Worm (Caenorhabditis elegans): ENCODE measurements around the gene M01H9.3.

DNA sequence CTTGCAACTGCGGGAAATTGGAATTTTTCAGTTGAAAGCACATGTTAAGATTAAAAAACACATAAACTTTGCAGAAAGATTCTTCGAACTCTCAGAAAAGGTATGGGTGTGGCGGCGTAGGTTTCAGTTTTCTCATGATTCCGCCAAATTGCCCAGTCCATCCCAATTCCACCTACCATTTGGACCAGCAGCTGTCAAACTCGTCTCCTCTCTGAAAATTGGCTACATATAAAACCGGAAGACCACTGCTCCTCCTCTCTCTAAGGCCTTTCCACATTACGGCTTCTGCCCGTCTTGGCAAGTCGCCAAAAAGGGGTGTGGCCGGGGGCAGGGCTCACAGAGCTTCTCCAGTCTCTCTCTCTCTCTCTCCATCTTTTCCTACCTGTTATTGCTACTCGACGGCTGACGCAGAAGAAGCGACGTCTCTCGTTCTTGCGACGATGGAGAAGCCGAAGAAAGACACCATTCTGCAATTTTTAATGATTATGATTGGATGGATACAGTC is 13.3 kb upstream of the M01H9.3 start, which contains the start of gene ZK180.7:
- TF ChIP-seq ama-1 (optimal IDR thresholded peaks at IDR 0.05) (no peak), ZK546.5 (tag; optimal IDR thresholded peaks at IDR 0.05) (no peak)

All from whole organism, L3 larva.